Fruit fly (Drosophila melanogaster) S2 (cell line): ENCODE measurements around the gene CG9921.

Experiments used
- CG8478 ChIP-seq: fragments of >200 bp; optimal IDR thresholded peaks from 2 replicates; lab custom pipeline; 2018
- CTCF ChIP-seq, 2 experiments: fragments of >200 bp; optimal IDR thresholded peaks; 2 replicates each; lab custom pipeline; 2018

The CG9921 gene

dm6 chrX:16333434-16334141 is at the start of gene CG9921, which contains the start of gene Dsp1:
Gene CG9921, minus strand, starts transcription at chrX:16333600.
Gene Dsp1, plus strand, starts transcription at chrX:16333612.
- no peak for TF ChIP-seq CTCF (optimal IDR thresholded peaks at IDR 0.05; lab: Kevin White, UChicago)
- TF ChIP-seq CG8478 (lab: Kevin White, UChicago) = no peak

dm6 chrX:16374059-16374458 is 40.7 kb upstream of the CG9921 start:
- TF ChIP-seq CTCF (optimal IDR thresholded peaks at IDR 0.05; lab: Kevin White, UChicago) = no peak
- TF ChIP-seq CG8478 (lab: Kevin White, UChicago) = no peak

- TF ChIP-seq CG8478 (lab: Kevin White, UChicago) (no peak), CTCF (optimal IDR thresholded peaks at IDR 0.05; lab: Kevin White, UChicago) (no peak)
These were observed 40.1 kb upstream of the CG9921 start for dm6 chrX:16373541-16373940.

- TF ChIP-seq CTCF (optimal IDR thresholded peaks at IDR 0.05; lab: Kevin White, UChicago) (no peak), CG8478 (lab: Kevin White, UChicago) (no peak)
These were observed 39.3 kb upstream of the CG9921 start, which contains the start of gene Fur2 for dm6 chrX:16372492-16373350. Gene Fur2, plus strand, starts transcription at chrX:16373086.

dm6 chrX:16371923-16372322 is 38.5 kb upstream of the CG9921 start:
- TF ChIP-seq CG8478 (lab: Kevin White, UChicago) = no peak
- no peak for TF ChIP-seq CTCF (optimal IDR thresholded peaks at IDR 0.05; lab: Kevin White, UChicago)

dm6 chrX:16368585-16368984 is 35.2 kb upstream of the CG9921 start:
- TF ChIP-seq CG8478 (lab: Kevin White, UChicago) (no peak), CTCF (optimal IDR thresholded peaks at IDR 0.05; lab: Kevin White, UChicago) (no peak)

- TF ChIP-seq CG8478 (lab: Kevin White, UChicago) = no peak
- no peak for TF ChIP-seq CTCF (optimal IDR thresholded peaks at IDR 0.05; lab: Kevin White, UChicago)
These were observed 27.9 kb upstream of the CG9921 start, which contains the start of gene nonA for dm6 chrX:16361306-16361705. Gene nonA, plus strand, starts transcription at chrX:16361569.

dm6 chrX:16358670-16359320 is 25.4 kb upstream of the CG9921 start, which contains the start of the genes U2af50 and PIG-Q:
Gene U2af50, minus strand, starts transcription at chrX:16359039.
Gene PIG-Q, plus strand, starts transcription at chrX:16359143.
- TF ChIP-seq CTCF (optimal IDR thresholded peaks at IDR 0.05; lab: Kevin White, UChicago) (no peak), CG8478 (lab: Kevin White, UChicago) (no peak)

- no peak for TF ChIP-seq CTCF (optimal IDR thresholded peaks at IDR 0.05; lab: Kevin White, UChicago)
- TF ChIP-seq CG8478 (lab: Kevin White, UChicago) = no peak
These were observed 16.7 kb upstream of the CG9921 start, which contains the start of gene sl for dm6 chrX:16350062-16350461. Gene sl, plus strand, starts transcription at chrX:16350315.

- TF ChIP-seq CTCF (optimal IDR thresholded peaks at IDR 0.05; lab: Kevin White, UChicago) = no peak
- no peak for TF ChIP-seq CG8478 (lab: Kevin White, UChicago)
These were observed 1.8 kb upstream of the CG9921 start for dm6 chrX:16335107-16335642.

- no peak for TF ChIP-seq CTCF (optimal IDR thresholded peaks at IDR 0.05; lab: Kevin White, UChicago)
- TF ChIP-seq CG8478 (lab: Kevin White, UChicago) = no peak
These were observed 956 bp upstream of the CG9921 start for dm6 chrX:16334251-16334860.

dm6 chrX:16332615-16333288 is 648 bp downstream of the CG9921 start:
- TF ChIP-seq CG8478 (lab: Kevin White, UChicago) (no peak), CTCF (optimal IDR thresholded peaks at IDR 0.05; lab: Kevin White, UChicago) (no peak)

- TF ChIP-seq CTCF (optimal IDR thresholded peaks at IDR 0.05; lab: Kevin White, UChicago) = no peak
- TF ChIP-seq CG8478 (lab: Kevin White, UChicago) = no peak
These were observed 1.7 kb downstream of the CG9921 start for dm6 chrX:16331562-16332233.
